Worm (Caenorhabditis elegans): Measurements from ENCODE around the gene toc-1.

The toc-1 gene

DNA sequence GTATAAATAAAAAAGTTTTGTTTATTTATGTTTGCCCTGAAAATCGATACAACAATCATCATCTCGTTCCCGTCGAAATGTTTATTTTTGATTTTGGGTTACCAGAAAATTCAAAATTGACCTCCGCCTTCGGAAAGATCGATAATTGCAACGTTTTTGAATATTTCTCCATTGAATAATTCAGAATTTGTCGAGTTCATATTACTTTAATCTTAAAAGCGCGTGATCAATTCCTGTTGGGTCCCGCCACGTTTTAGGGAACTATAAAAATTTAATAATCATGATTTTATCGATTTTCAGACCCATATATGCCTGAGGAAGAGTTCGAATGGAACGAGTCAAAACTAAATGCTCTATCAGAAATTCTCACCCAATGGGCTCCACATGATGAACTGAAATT is 51.3 kb downstream of the toc-1 start, which contains the start of gene sorf-2:
sorf-2 (plus strand) TSS at position 301 of the 400 bp plus-strand sequence.
- no peak for TF ChIP-seq skn-1 (tag; optimal IDR thresholded peaks at IDR 0.05)
- TF ChIP-seq elt-1 (tag; optimal IDR thresholded peaks at IDR 0.05) = no peak
- TF ChIP-seq Y55F3AM.14 (GFP tag; optimal IDR thresholded peaks at IDR 0.05) = no peak
- TF ChIP-seq nhr-11 (tag; optimal IDR thresholded peaks at IDR 0.05) = no peak
- TF ChIP-seq ceh-82 (tag; optimal IDR thresholded peaks at IDR 0.05) = no peak
- TF ChIP-seq lin-39 (tag; optimal IDR thresholded peaks at IDR 0.05) = no peak
- no peak for TF ChIP-seq aly-2 (tag; optimal IDR thresholded peaks at IDR 0.05)
- TF ChIP-seq mab-5 (tag; optimal IDR thresholded peaks at IDR 0.05) = no peak
- TF ChIP-seq nhr-6 (tag; optimal IDR thresholded peaks at IDR 0.05) = no peak

Data from whole organism, L2 larva.